Worm (Caenorhabditis elegans): Measurements from ENCODE around the gene F16F9.1.

DNA sequence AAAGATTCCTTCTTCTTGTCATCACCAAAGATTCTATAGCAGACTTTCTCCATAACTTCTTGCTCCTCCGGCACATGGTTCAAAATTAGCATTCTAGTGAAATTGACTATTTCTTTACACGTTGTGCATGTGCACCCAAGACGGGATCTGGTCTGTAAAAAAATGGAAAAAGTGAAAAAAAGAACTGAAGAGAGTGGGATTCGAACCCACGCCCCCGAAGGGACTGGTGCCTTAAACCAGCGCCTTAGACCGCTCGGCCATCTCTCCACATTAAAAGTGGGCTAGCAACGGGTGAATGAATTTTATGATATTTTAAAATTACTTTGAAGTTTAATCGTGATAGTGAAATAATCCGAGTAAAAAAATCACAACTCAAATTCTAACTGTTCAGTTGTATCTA, 28.5 kb upstream of the F16F9.1 start:
- TF ChIP-seq med-1 (GFP tag; optimal IDR thresholded peaks at IDR 0.05; ENCODE audit: insufficient read depth) (no peak), ztf-23 (GFP tag; IDR thresholded peaks at IDR 0.05) (no peak), tab-1 (GFP tag; IDR thresholded peaks at IDR 0.05) (no peak), T22C8.4 (GFP tag; IDR thresholded peaks at IDR 0.05) (no peak), flt-1 (GFP tag; IDR thresholded peaks at IDR 0.05) (no peak), ref-1 (GFP tag; conservative IDR thresholded peaks at IDR 0.05) (no peak), ztf-29 (GFP tag; IDR thresholded peaks at IDR 0.05) (no peak)
